Fruit fly (Drosophila melanogaster) whole organism, prepupa: ENCODE measurements around the gene wat.

Source experiments
- Blimp-1 ChIP-seq: fragments of 200-800 bp; sonication (Bioruptor generic); optimal IDR thresholded peaks from 3 replicates; lab custom pipeline; 2017; ENCODE audit warnings: missing biosample characterization, missing genetic modification characterization, mild to moderate bottlenecking, moderate library complexity, missing genetic modification reagents
- CG10631 ChIP-seq: fragments of 200-800 bp; sonication (Bioruptor generic); optimal IDR thresholded peaks from 2 replicates; lab custom pipeline; 2016; ENCODE audit warnings: missing biosample characterization, missing genetic modification characterization
- CG11762 ChIP-seq: fragments of 200-800 bp; sonication (Bioruptor generic); optimal IDR thresholded peaks from 3 replicates; lab custom pipeline; 2016; ENCODE audit warnings: missing biosample characterization, missing genetic modification characterization; ENCODE audit not compliant: insufficient read depth
- CG32006 ChIP-seq: fragments of 200-800 bp; sonication (Bioruptor generic); optimal IDR thresholded peaks from 3 replicates; lab custom pipeline; 2017; ENCODE audit warnings: missing biosample characterization, mild to moderate bottlenecking, missing genetic modification characterization
- CG6808 ChIP-seq: fragments of 200-800 bp; sonication (Bioruptor generic); optimal IDR thresholded peaks from 3 replicates; lab custom pipeline; 2017; ENCODE audit warnings: missing biosample characterization, missing genetic modification characterization, mild to moderate bottlenecking, moderate library complexity, missing genetic modification reagents
- CG8119 ChIP-seq: fragments of 200-800 bp; sonication (Bioruptor generic); IDR thresholded peaks from 3 replicates; pipeline ENCODE4 v1.3.6; 2022; ENCODE audit warnings: missing biosample characterization, missing genetic modification characterization
- Gug ChIP-seq: fragments of 200-800 bp; sonication (Bioruptor generic); IDR thresholded peaks from 2 replicates; pipeline ENCODE4 v1.3.6; 2022; ENCODE audit warnings: missing biosample characterization, missing genetic modification characterization
- Met ChIP-seq: fragments of 200-800 bp; sonication (Bioruptor generic); optimal IDR thresholded peaks from 3 replicates; lab custom pipeline; 2016; ENCODE audit warnings: missing biosample characterization, missing genetic modification characterization
- Smox ChIP-seq: fragments of 200-800 bp; sonication (Bioruptor generic); optimal IDR thresholded peaks from 3 replicates; lab custom pipeline; 2016; ENCODE audit warnings: missing biosample characterization, missing genetic modification characterization
- Sox15 ChIP-seq: fragments of 200-800 bp; sonication (Bioruptor generic); optimal IDR thresholded peaks from 3 replicates; lab custom pipeline; 2016; ENCODE audit warnings: missing biosample characterization, missing genetic modification characterization
- achi ChIP-seq: fragments of 200-800 bp; sonication (Bioruptor generic); optimal IDR thresholded peaks from 3 replicates; lab custom pipeline; 2016; ENCODE audit warnings: missing biosample characterization, missing genetic modification characterization
- esn ChIP-seq: fragments of 200-800 bp; sonication (Bioruptor generic); optimal IDR thresholded peaks from 2 replicates; lab custom pipeline; 2016; ENCODE audit warnings: missing biosample characterization, mild to moderate bottlenecking, missing genetic modification characterization, moderate library complexity
- fd59A ChIP-seq: fragments of 200-800 bp; sonication (Bioruptor generic); optimal IDR thresholded peaks from 2 replicates; lab custom pipeline; 2017; ENCODE audit warnings: missing biosample characterization, mild to moderate bottlenecking, missing genetic modification characterization, missing genetic modification reagents
- pdm3 ChIP-seq: fragments of 200-800 bp; sonication (Bioruptor generic); optimal IDR thresholded peaks from 3 replicates; lab custom pipeline; 2016; ENCODE audit warnings: missing biosample characterization, missing genetic modification characterization
- salr ChIP-seq, 2 experiments: fragments of 200-800 bp; sonication (Bioruptor generic); optimal IDR thresholded peaks; 3 replicates each; lab custom pipeline; 2016 to 2018; ENCODE audit warnings: missing biosample characterization in 2 of 2, missing genetic modification characterization in 2 of 2, mild to moderate bottlenecking in 1 of 2
- spab ChIP-seq: fragments of 200-800 bp; sonication (Bioruptor generic); optimal IDR thresholded peaks from 2 replicates; lab custom pipeline; 2017; ENCODE audit warnings: missing biosample characterization, mild to moderate bottlenecking, missing genetic modification characterization, missing genetic modification reagents
- svp ChIP-seq: fragments of 200-800 bp; sonication (Bioruptor generic); peaks from one replicate; lab custom pipeline; 2016; ENCODE audit warnings: missing biosample characterization, missing genetic modification characterization

The wat gene

dm6 chr3R:28958703-28959102, 61.5 kb downstream of the wat start:
- TF ChIP-seq CG6808 (GFP tag; lab: Kevin White, UChicago) (no peak), CG11762 (GFP tag; lab: Kevin White, UChicago) (no peak)

- no peak for TF ChIP-seq Sox15 (GFP tag; lab: Kevin White, UChicago)
- no peak for TF ChIP-seq CG32006
- TF ChIP-seq Smox = no peak
- TF ChIP-seq fd59A (GFP tag; lab: Kevin White, UChicago) = no peak
- TF ChIP-seq esn (GFP tag; lab: Kevin White, UChicago) = no peak
- TF ChIP-seq achi (GFP tag; lab: Kevin White, UChicago) = no peak
- no peak for TF ChIP-seq Met (GFP tag; lab: Kevin White, UChicago)
- TF ChIP-seq svp (GFP tag; lab: Kevin White, UChicago) = no peak
- no peak for TF ChIP-seq CG8119
- TF ChIP-seq salr (GFP tag; optimal IDR thresholded peaks at IDR 0.05; lab: Kevin White, UChicago) = no peak
- TF ChIP-seq CG10631 (GFP tag; lab: Kevin White, UChicago) = no peak
- no peak for TF ChIP-seq CG6808 (GFP tag; lab: Kevin White, UChicago)
- no peak for TF ChIP-seq Blimp-1 (GFP tag; lab: Kevin White, UChicago)
- no peak for TF ChIP-seq Gug (GFP tag; lab: Robert Waterston, UW)
- no peak for TF ChIP-seq spab
- TF ChIP-seq pdm3 (GFP tag; lab: Kevin White, UChicago) = no peak
Measured at dm6 chr3R:28950859-28951351, 69.3 kb downstream of the wat start.
